Worm (Caenorhabditis elegans) whole organism, early embryonic: ENCODE data around the gene Y54G11A.1.

ENCODE experiments used
- ama-1 ChIP-seq: fragments of 150-350 bp; optimal IDR thresholded peaks from 2 replicates; lab custom pipeline; 2014
- ceh-13 ChIP-seq: fragments of 200-800 bp; sonication (Bioruptor generic); optimal IDR thresholded peaks from 2 replicates; lab custom pipeline; 2018; ENCODE audit warnings: mild to moderate bottlenecking, missing genetic modification characterization, missing compliant biosample characterization
- ets-7 ChIP-seq: sonication (generic microtip); optimal IDR thresholded peaks from 2 replicates; lab custom pipeline; 2016; ENCODE audit warnings: missing genotype, missing genetic modification characterization, missing compliant biosample characterization
- hmbx-1 ChIP-seq: sonication (generic microtip); optimal IDR thresholded peaks from 2 replicates; lab custom pipeline; 2016; ENCODE audit warnings: mild to moderate bottlenecking, missing genetic modification characterization, missing compliant biosample characterization
- tbx-37 ChIP-seq: fragments of 200-800 bp; sonication (Bioruptor generic); conservative IDR thresholded peaks from 2 replicates; pipeline ENCODE4 v1.3.6; 2022; ENCODE audit warnings: missing genetic modification reagents, missing genetic modification characterization, missing compliant biosample characterization

DNA sequence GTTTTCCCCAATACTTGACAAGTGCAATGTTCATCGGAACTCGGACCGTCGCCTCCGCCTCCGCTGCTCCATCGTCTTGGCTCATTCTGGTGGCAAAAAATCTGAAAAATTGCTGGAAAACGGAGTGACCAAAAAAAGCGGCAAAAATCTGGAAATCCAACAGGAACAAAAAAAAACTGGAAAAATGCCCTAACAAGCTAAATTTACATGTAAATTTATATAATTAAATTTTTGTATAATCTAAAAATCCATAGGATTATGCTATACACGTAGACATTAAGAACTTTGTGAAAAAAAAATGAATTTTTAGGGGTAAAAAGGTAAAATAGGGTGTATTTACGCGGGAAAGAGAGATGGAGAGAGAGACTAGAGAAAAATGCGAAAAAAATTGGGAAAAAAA, 42.8 kb downstream of the Y54G11A.1 start, which contains the start of gene Y48B6A.13:
- TF ChIP-seq ama-1 (no peak), tbx-37 (GFP tag; lab: Robert Waterston, UW) (no peak), ceh-13 (no peak), hmbx-1 (no peak), ets-7 (tag; lab: Kevin White, UChicago) (no peak)
